Fruit fly (Drosophila melanogaster): ENCODE data around the gene COX7B.

DNA sequence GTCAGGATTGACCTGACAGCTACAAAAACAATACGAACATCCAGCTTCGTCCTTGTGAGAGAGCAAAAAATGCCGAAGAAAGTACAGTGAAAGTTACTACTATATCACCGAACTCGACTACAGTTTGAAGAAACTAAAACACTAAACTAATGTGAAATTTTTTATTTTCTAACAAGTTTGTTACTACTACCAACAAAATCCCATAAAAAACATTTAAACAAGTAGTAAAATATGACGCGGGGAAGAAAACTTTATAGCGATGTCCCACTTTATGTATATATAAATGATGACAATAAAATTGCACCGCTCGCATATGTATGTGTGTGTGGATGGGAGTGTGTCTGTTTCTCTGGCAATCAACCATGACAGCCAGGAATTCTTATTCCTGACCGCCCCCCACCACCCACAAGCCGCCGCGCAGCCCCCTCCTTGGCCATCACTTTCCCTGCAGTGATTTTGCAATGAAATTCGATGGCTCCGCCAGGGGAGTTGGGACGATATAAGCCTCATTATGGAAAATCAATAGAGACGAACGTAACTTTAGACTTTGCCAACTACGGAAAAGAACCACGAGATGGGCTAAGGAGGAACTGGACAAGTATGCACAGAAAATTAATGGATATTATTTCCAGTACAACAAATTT is 36.2 kb downstream of the COX7B start:
- no peak for TF ChIP-seq CG8301 (tag; optimal IDR thresholded peaks at IDR 0.05)
- no peak for TF ChIP-seq rn (GFP tag; IDR thresholded peaks at IDR 0.05)

All from whole organism, pupa.